Worm (Caenorhabditis elegans) whole organism, L3 larva: Measurements from ENCODE around the gene F13H8.12.

ENCODE experiments used
- ZK546.5 ChIP-seq: sonication (generic microtip); optimal IDR thresholded peaks from 2 replicates; lab custom pipeline; 2017; ENCODE audit warnings: missing biosample characterization, missing genetic modification characterization
- aly-2 ChIP-seq: fragments of 150-350 bp; optimal IDR thresholded peaks from 2 replicates; lab custom pipeline; 2014; ENCODE audit warnings: missing biosample characterization, missing genetic modification characterization
- ama-1 ChIP-seq: fragments of 150-350 bp; optimal IDR thresholded peaks from 2 replicates; lab custom pipeline; 2018
- ceh-9 ChIP-seq: sonication (generic microtip); optimal IDR thresholded peaks from 2 replicates; lab custom pipeline; 2018; ENCODE audit warnings: missing biosample characterization, missing genetic modification characterization
- fkh-10 ChIP-seq: sonication (generic microtip); optimal IDR thresholded peaks from 2 replicates; lab custom pipeline; 2017; ENCODE audit warnings: missing biosample characterization, missing genetic modification reagents, missing genetic modification characterization
- lin-39 ChIP-seq: fragments of 150-350 bp; optimal IDR thresholded peaks from 2 replicates; lab custom pipeline; 2018; ENCODE audit warnings: missing biosample characterization, missing genetic modification reagents, missing genetic modification characterization
- nfya-1 ChIP-seq: sonication (generic microtip); optimal IDR thresholded peaks from 2 replicates; lab custom pipeline; 2017; ENCODE audit warnings: missing genetic modification characterization, mild to moderate bottlenecking, missing compliant biosample characterization, antibody characterized with exemption, moderate library complexity; ENCODE audit not compliant: insufficient read depth
- nhr-23 ChIP-seq: fragments of 150-350 bp; optimal IDR thresholded peaks from 2 replicates; lab custom pipeline; 2014; ENCODE audit warnings: missing biosample characterization, missing genetic modification reagents, missing genetic modification characterization
- nhr-25 ChIP-seq: sonication (generic microtip); optimal IDR thresholded peaks from 2 replicates; lab custom pipeline; 2017; ENCODE audit warnings: missing biosample characterization, missing genetic modification characterization
- nhr-76 ChIP-seq: fragments of 150-350 bp; sonication (generic microtip); optimal IDR thresholded peaks from 5 replicates; lab custom pipeline; 2014; ENCODE audit warnings: missing biosample characterization, missing genetic modification characterization
- pha-4 ChIP-seq: fragments of 150-350 bp; optimal IDR thresholded peaks from 2 replicates; lab custom pipeline; 2014; ENCODE audit warnings: missing biosample characterization, missing genetic modification reagents, missing genetic modification characterization
- skn-1 ChIP-seq: fragments of 150-350 bp; optimal IDR thresholded peaks from 2 replicates; lab custom pipeline; 2014; ENCODE audit warnings: missing biosample characterization, missing genetic modification characterization

- TF ChIP-seq ZK546.5 (no peak), ama-1 (lab: Kevin White, UChicago) (no peak), aly-2 (tag; lab: Kevin White, UChicago) (no peak), ceh-9 (tag; lab: Kevin White, UChicago) (no peak), pha-4 (peak; percentile 87), fkh-10 (GFP tag; lab: Kevin White, UChicago) (no peak), nhr-76 (no peak), lin-39 (tag; lab: Kevin White, UChicago) (no peak), skn-1 (tag; lab: Kevin White, UChicago) (no peak), nfya-1 (tag; lab: Kevin White, UChicago) (no peak), nhr-25 (tag; lab: Kevin White, UChicago) (no peak), nhr-23 (no peak)
Measured at ce11 chrII:6236093-6236945, 26.0 kb upstream of the F13H8.12 start.
